Fruit fly (Drosophila melanogaster) whole organism, embryonic: ENCODE data around the gene Ku80.
A peak's percentile ranks its signal among the peaks of the same experiment; 100 is the strongest.

Experiments
- ATbp ChIP-seq: fragments of 200-800 bp; sonication (Bioruptor generic); optimal IDR thresholded peaks from 2 replicates; lab custom pipeline; 2017; ENCODE audit warnings: missing biosample characterization, mild to moderate bottlenecking, missing genetic modification characterization, missing genetic modification reagents
- Bdp1 ChIP-seq: fragments of 200-800 bp; sonication (Bioruptor generic); optimal IDR thresholded peaks from 3 replicates; lab custom pipeline; 2016; ENCODE audit warnings: missing biosample characterization, missing genetic modification characterization
- CG10366 ChIP-seq: fragments of 200-800 bp; sonication (Bioruptor generic); IDR thresholded peaks from 2 replicates; pipeline ENCODE4 v1.3.6; 2022; ENCODE audit warnings: missing biosample characterization, missing genetic modification characterization
- CG10979 ChIP-seq: fragments of 200-800 bp; sonication (Bioruptor generic); optimal IDR thresholded peaks from 2 replicates; lab custom pipeline; 2018; ENCODE audit warnings: missing biosample characterization, mild to moderate bottlenecking, missing genetic modification characterization, moderate library complexity
- CG11696 ChIP-seq: fragments of 200-800 bp; sonication (Bioruptor generic); IDR thresholded peaks from 2 replicates; pipeline ENCODE4 v1.3.6; 2022; ENCODE audit warnings: missing biosample characterization, missing genetic modification characterization
- CG12155 ChIP-seq: fragments of 200-800 bp; sonication (Bioruptor generic); optimal IDR thresholded peaks from 3 replicates; lab custom pipeline; 2016; ENCODE audit warnings: missing biosample characterization, missing genetic modification characterization
- CG14860 ChIP-seq: fragments of 200-800 bp; sonication (Bioruptor generic); IDR thresholded peaks from 3 replicates; pipeline ENCODE4 v1.3.6; 2022; ENCODE audit warnings: missing biosample characterization, missing genetic modification characterization; ENCODE audit not compliant: partially characterized antibody
- CG1602 ChIP-seq: fragments of 200-800 bp; sonication (Bioruptor generic); optimal IDR thresholded peaks from 3 replicates; lab custom pipeline; 2016; ENCODE audit warnings: missing biosample characterization, missing genetic modification characterization
- CG1603 ChIP-seq: fragments of 200-800 bp; sonication (Bioruptor generic); optimal IDR thresholded peaks from 2 replicates; lab custom pipeline; 2019; ENCODE audit warnings: missing biosample characterization, mild to moderate bottlenecking, missing genetic modification characterization, moderate library complexity
- CG17186 ChIP-seq: fragments of 200-800 bp; sonication (Bioruptor generic); optimal IDR thresholded peaks from 3 replicates; lab custom pipeline; 2017; ENCODE audit warnings: missing biosample characterization, missing genetic modification reagents, missing genetic modification characterization
- CG17328 ChIP-seq: fragments of 200-800 bp; sonication (Bioruptor generic); IDR thresholded peaks from 2 replicates; pipeline ENCODE4 v1.3.6; 2022; ENCODE audit warnings: missing biosample characterization, missing genetic modification characterization
- CG32767 ChIP-seq: fragments of 200-800 bp; sonication (Bioruptor generic); IDR thresholded peaks from 2 replicates; pipeline ENCODE4 v1.3.6; 2022; ENCODE audit warnings: missing biosample characterization, missing genetic modification characterization
- CG6791 ChIP-seq: fragments of 200-800 bp; sonication (Bioruptor generic); IDR thresholded peaks from 3 replicates; pipeline ENCODE4 v1.3.6; 2022; ENCODE audit warnings: missing biosample characterization, missing genetic modification characterization; ENCODE audit not compliant: partially characterized antibody
- CG7928 ChIP-seq: fragments of 200-800 bp; sonication (Bioruptor generic); optimal IDR thresholded peaks from 2 replicates; lab custom pipeline; 2017; ENCODE audit warnings: missing biosample characterization, mild to moderate bottlenecking, missing genetic modification characterization
- CG8924 ChIP-seq: fragments of 200-800 bp; optimal IDR thresholded peaks from 3 replicates; lab custom pipeline; 2019; ENCODE audit warnings: missing biosample characterization, mild to moderate bottlenecking, missing genetic modification characterization, moderate library complexity
- CG8944 ChIP-seq: fragments of 200-800 bp; sonication (Bioruptor generic); optimal IDR thresholded peaks from 3 replicates; lab custom pipeline; 2016; ENCODE audit warnings: missing biosample characterization, missing genetic modification characterization
- Chrac-16 ChIP-seq: fragments of 200-800 bp; sonication (Bioruptor generic); optimal IDR thresholded peaks from 3 replicates; lab custom pipeline; 2016; ENCODE audit warnings: missing biosample characterization, missing genetic modification characterization
- Elba2 ChIP-seq: fragments of 200-800 bp; sonication (Bioruptor generic); optimal IDR thresholded peaks from 3 replicates; lab custom pipeline; 2016; ENCODE audit warnings: missing biosample characterization, missing genetic modification characterization
- Ets65A ChIP-seq: fragments of 200-800 bp; sonication (Bioruptor generic); peaks from one replicate; lab custom pipeline; 2016; ENCODE audit warnings: missing biosample characterization, missing genetic modification characterization
- Fer3 ChIP-seq: fragments of 200-800 bp; sonication (Bioruptor generic); optimal IDR thresholded peaks from 2 replicates; lab custom pipeline; 2018; ENCODE audit warnings: missing biosample characterization, mild to moderate bottlenecking, missing genetic modification characterization, moderate library complexity
- Gsc ChIP-seq: fragments of 200-800 bp; sonication (Bioruptor generic); IDR thresholded peaks from 2 replicates; pipeline ENCODE4 v1.3.6; 2022; ENCODE audit warnings: missing biosample characterization, missing genetic modification characterization
- Lim3 ChIP-seq: fragments of 200-800 bp; sonication (Bioruptor generic); IDR thresholded peaks from 2 replicates; pipeline ENCODE4 v1.3.6; 2022; ENCODE audit warnings: missing biosample characterization, missing genetic modification characterization
- Usf ChIP-seq: fragments of 200-800 bp; sonication (Bioruptor generic); optimal IDR thresholded peaks from 2 replicates; lab custom pipeline; 2017; ENCODE audit warnings: missing genotype, missing biosample characterization, missing genetic modification characterization
- ac ChIP-seq: fragments of 200-800 bp; sonication (Bioruptor generic); optimal IDR thresholded peaks from 3 replicates; lab custom pipeline; 2017; ENCODE audit warnings: missing biosample characterization, mild to moderate bottlenecking, missing genetic modification characterization
- ara ChIP-seq: fragments of 200-800 bp; sonication (Bioruptor generic); IDR thresholded peaks from 2 replicates; pipeline ENCODE4 v1.3.6; 2022; ENCODE audit warnings: missing biosample characterization, missing genetic modification characterization
- bsh ChIP-seq, 2 experiments: fragments of 200-800 bp; sonication (Bioruptor generic); optimal IDR thresholded peaks; 2 replicates each; lab custom pipeline; 2017 to 2018; ENCODE audit warnings: mild to moderate bottlenecking in 2 of 2, missing biosample characterization in 2 of 2, missing genetic modification characterization in 2 of 2, moderate library complexity in 1 of 2
- cg ChIP-seq: fragments of 200-800 bp; sonication (Bioruptor generic); optimal IDR thresholded peaks from 3 replicates; lab custom pipeline; 2019; ENCODE audit warnings: missing biosample characterization, mild to moderate bottlenecking, missing genetic modification characterization, moderate library complexity
- chif ChIP-seq, 2 experiments: fragments of 200-800 bp; sonication (Bioruptor generic); optimal IDR thresholded peaks; 3 replicates each; lab custom pipeline; 2016; ENCODE audit warnings: missing biosample characterization in 2 of 2, missing genetic modification characterization in 2 of 2
- corto ChIP-seq: fragments of 200-800 bp; sonication (Bioruptor generic); optimal IDR thresholded peaks from 2 replicates; lab custom pipeline; 2016; ENCODE audit warnings: missing biosample characterization, mild to moderate bottlenecking, missing genetic modification characterization, moderate library complexity
- dmrt11E ChIP-seq: fragments of 200-800 bp; sonication (Bioruptor generic); optimal IDR thresholded peaks from 3 replicates; lab custom pipeline; 2018; ENCODE audit warnings: missing biosample characterization, mild to moderate bottlenecking, missing genetic modification characterization, moderate library complexity
- eve ChIP-seq, 2 experiments: fragments of >200 bp; optimal IDR thresholded peaks; 2 replicates each; lab custom pipeline; 2017; ENCODE audit warnings: missing biosample characterization in 2 of 2, missing genetic modification characterization in 2 of 2
- fd102C ChIP-seq: fragments of 200-800 bp; sonication (Bioruptor generic); optimal IDR thresholded peaks from 2 replicates; lab custom pipeline; 2018; ENCODE audit warnings: missing biosample characterization, mild to moderate bottlenecking, missing genetic modification characterization, moderate library complexity
- gem ChIP-seq: fragments of 200-800 bp; sonication (Bioruptor generic); optimal IDR thresholded peaks from 2 replicates; lab custom pipeline; 2019; ENCODE audit warnings: missing biosample characterization, mild to moderate bottlenecking, missing genetic modification characterization, moderate library complexity
- lbe ChIP-seq: fragments of 200-800 bp; sonication (Bioruptor generic); optimal IDR thresholded peaks from 2 replicates; lab custom pipeline; 2016; ENCODE audit warnings: missing biosample characterization, mild to moderate bottlenecking, missing genetic modification characterization
- lola ChIP-seq, 3 experiments: fragments of >200 bp in 2 of 3; fragments of 200-800 bp in 1 of 3; sonication (Bioruptor generic) in 1 of 3; optimal IDR thresholded peaks; 2 replicates each; lab custom pipeline; 2017 to 2019; ENCODE audit warnings: missing biosample characterization in 3 of 3, missing genetic modification characterization in 3 of 3, mild to moderate bottlenecking in 1 of 3, moderate library complexity in 1 of 3
- pan ChIP-seq, 4 experiments: fragments of >200 bp in 3 of 4; fragments of 200-800 bp in 1 of 4; sonication (Bioruptor generic) in 1 of 4; optimal IDR thresholded peaks in 3 of 4; IDR thresholded peaks in 1 of 4; 2 replicates each; pipeline versions ENCODE4 v1.3.6 to Lab custom; 2017 to 2022; ENCODE audit warnings: missing biosample characterization in 2 of 4, missing genetic modification characterization in 2 of 4, mixed read lengths in 1 of 4
- sc ChIP-seq, 3 experiments: fragments of >200 bp in 2 of 3; fragments of 200-800 bp in 1 of 3; sonication (Bioruptor generic) in 1 of 3; optimal IDR thresholded peaks; 2 replicates in 2 of 3; 3 replicates in 1 of 3; lab custom pipeline; 2017; ENCODE audit warnings: mild to moderate bottlenecking in 1 of 3, missing biosample characterization in 1 of 3, missing genetic modification characterization in 1 of 3, missing genetic modification reagents in 1 of 3
- sens ChIP-seq: fragments of 200-800 bp; sonication (Bioruptor generic); peaks from one replicate; lab custom pipeline; 2016; ENCODE audit warnings: missing biosample characterization, missing genetic modification characterization
- sima ChIP-seq: fragments of 200-800 bp; sonication (Bioruptor generic); optimal IDR thresholded peaks from 2 replicates; lab custom pipeline; 2016; ENCODE audit warnings: missing biosample characterization, missing genetic modification characterization
- tio ChIP-seq: fragments of 200-800 bp; sonication (Bioruptor generic); optimal IDR thresholded peaks from 2 replicates; lab custom pipeline; 2017; ENCODE audit warnings: missing biosample characterization, missing genetic modification characterization, inconsistent platforms
- wdn ChIP-seq: fragments of 200-800 bp; sonication (Bioruptor generic); IDR thresholded peaks from 2 replicates; pipeline ENCODE4 v1.3.6; 2022; ENCODE audit warnings: missing biosample characterization, missing genetic modification characterization
- zfh1 ChIP-seq: fragments of 200-800 bp; sonication (Bioruptor generic); IDR thresholded peaks from 3 replicates; pipeline ENCODE4 v1.3.6; 2022; ENCODE audit warnings: missing biosample characterization, missing genetic modification characterization

Ku80 gene

DNA sequence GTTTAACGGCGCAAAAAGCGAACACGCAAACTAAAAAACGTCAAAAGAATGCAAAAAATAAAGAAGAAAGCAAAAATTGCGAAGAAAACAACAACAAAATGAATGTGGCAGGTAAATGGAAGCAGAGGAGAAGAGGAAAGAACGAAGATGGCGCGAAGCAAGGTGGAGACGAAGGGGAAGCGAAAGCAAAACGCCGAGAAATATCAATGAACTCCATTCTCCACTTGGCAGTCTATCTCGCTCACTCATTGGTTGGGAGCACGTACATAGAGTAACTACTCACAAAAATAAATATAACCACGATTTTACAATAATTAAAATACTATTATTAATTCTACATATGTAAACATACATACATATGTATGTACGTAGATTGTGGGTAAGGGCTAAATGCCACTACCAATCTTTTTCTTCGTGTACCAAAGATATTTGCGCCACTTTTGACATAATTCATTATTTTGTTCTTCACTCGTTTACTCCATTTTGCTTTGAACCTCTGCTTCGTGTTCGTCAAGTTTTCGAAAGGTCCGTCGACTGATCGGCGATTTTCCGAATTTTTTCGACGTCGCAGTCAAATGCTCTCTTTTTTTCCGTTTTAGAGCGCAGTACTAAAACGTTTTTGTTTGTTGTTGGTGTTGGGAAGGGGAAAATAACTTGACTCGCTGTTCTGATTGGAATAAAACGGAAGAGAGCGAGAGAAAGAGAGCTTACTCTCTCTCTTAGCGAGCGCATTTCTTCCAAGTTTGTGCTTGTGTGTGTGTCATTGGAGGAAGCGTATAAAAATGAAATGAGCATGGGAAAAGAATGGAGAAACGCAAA, 25.7 kb downstream of the Ku80 start (continued):
- TF ChIP-seq CG11696 (GFP tag; lab: Robert Waterston, UW): no peak
- no peak for TF ChIP-seq sima (GFP tag; lab: Kevin White, UChicago)
- TF ChIP-seq CG32767 (GFP tag; lab: Robert Waterston, UW): no peak
- TF ChIP-seq CG10366: no peak
- no peak for TF ChIP-seq tio (GFP tag; lab: Kevin White, UChicago)
- TF ChIP-seq CG6791 (GFP tag; lab: Robert Waterston, UW): peak; percentile 19; the same call in 1 of the 3 replicates
- TF ChIP-seq CG7928 (GFP tag; lab: Kevin White, UChicago): no peak
- TF ChIP-seq ATbp (GFP tag; lab: Kevin White, UChicago): no peak
- TF ChIP-seq wdn: no peak
- no peak for TF ChIP-seq ara (GFP tag; lab: Robert Waterston, UW)
- no peak for TF ChIP-seq bsh (GFP tag; optimal IDR thresholded peaks at IDR 0.05; lab: Kevin White, UChicago)
- peak; percentile 48 for TF ChIP-seq CG12155 (GFP tag; lab: Kevin White, UChicago)

DNA sequence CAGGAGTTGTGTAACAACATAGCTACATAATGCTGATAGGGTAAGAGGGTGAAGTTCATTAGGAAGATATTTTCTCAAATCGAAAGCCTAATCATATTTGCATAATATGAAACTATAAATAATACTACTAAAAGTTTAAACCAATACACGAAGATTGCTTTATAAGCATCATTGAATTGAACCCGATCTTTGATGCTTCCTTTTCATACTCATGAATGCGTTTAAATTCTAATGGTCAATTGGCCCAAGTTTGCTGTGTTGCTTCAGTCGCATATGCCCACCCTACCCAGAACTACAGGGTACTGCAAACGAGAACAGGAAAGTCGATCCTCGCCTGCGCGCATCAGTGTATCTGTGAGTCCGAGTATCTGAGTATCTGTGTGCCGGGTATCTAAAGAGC, 27.4 kb downstream of the Ku80 start:
- TF ChIP-seq eve (GFP tag; optimal IDR thresholded peaks at IDR 0.05; lab: Kevin White, UChicago) (peak in 1 of 2 experiments; percentile 39), corto (GFP tag; lab: Kevin White, UChicago) (peak; percentile 56), Ets65A (GFP tag; lab: Kevin White, UChicago) (peak; percentile 54), Bdp1 (GFP tag; lab: Kevin White, UChicago) (no peak), bsh (GFP tag; optimal IDR thresholded peaks at IDR 0.05; lab: Kevin White, UChicago) (peak in 1 of 2 experiments; percentile 81), CG17186 (GFP tag; lab: Kevin White, UChicago) (no peak), lola (GFP tag; optimal IDR thresholded peaks at IDR 0.05; lab: Kevin White, UChicago) (peak in 1 of 3 experiments; percentile 57), fd102C (peak; percentile 68), Fer3 (tag; lab: Kevin White, UChicago) (no peak), Elba2 (GFP tag; lab: Kevin White, UChicago) (peak; percentile 49), chif (GFP tag; optimal IDR thresholded peaks at IDR 0.05; lab: Kevin White, UChicago) (peak in 1 of 2 experiments; percentile 27), CG1602 (GFP tag; lab: Kevin White, UChicago) (no peak), sens (peak; percentile 78), zfh1 (GFP tag; lab: Robert Waterston, UW) (peak; percentile 45; the same call in 2 of the 3 replicates), CG17328 (GFP tag; lab: Robert Waterston, UW) (0 out of 2 replicates have a peak, but pooled peaks have one; percentile 25), lbe (GFP tag; lab: Kevin White, UChicago) (peak; percentile 82), Gsc (GFP tag; lab: Robert Waterston, UW) (no peak), Lim3 (no peak), CG1603 (tag; lab: Kevin White, UChicago) (peak; percentile 23), gem (tag; lab: Kevin White, UChicago) (peak; percentile 9), Chrac-16 (peak; percentile 7), CG14860 (no peak), CG10979 (peak; percentile 0), dmrt11E (tag; lab: Kevin White, UChicago) (peak; percentile 46), sc (optimal IDR thresholded peaks at IDR 0.05; lab: Kevin White, UChicago) (no peak), sc (GFP tag; optimal IDR thresholded peaks at IDR 0.05; lab: Kevin White, UChicago) (no peak), ac (peak; percentile 35), cg (GFP tag; lab: Kevin White, UChicago) (peak; percentile 26), CG8944 (no peak), pan (optimal IDR thresholded peaks at IDR 0.05; lab: Kevin White, UChicago) (peak in 1 of 2 experiments; percentile 69), pan (GFP tag; optimal IDR thresholded peaks at IDR 0.05 in 1 of 2, IDR thresholded peaks at IDR 0.05 in 1 of 2) (peak in 1 of 2 experiments; percentile 43), CG8924 (peak; percentile 44), Usf (peak; percentile 11)
